Worm (Caenorhabditis elegans): ENCODE measurements around the gene jmjd-3.1.

Gene jmjd-3.1

DNA sequence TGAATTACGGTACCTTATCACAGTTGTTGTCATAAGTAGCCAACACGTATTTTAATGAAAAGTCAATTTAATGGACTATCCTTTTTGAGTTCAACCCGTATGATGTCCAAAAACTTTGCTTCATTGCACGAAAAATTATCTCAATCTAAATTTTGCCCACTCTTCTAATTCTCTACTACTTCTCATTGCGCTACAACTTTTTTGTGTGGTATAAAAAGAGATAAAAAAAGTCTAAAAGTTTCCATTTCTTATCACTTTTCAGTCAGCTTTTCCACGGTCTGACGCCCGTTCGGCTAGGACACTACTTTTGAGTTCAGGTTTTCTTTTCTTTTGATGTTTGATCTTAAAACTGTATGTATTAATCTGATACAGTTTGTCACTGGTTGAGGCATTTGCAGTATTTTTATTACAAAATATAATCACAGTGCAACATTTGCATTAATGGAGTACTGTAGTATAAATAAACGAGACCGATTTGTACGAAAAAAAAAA lies 3.0 kb upstream of the jmjd-3.1 start:
- TF ChIP-seq cog-1 (tag; optimal IDR thresholded peaks at IDR 0.05) = no peak
- no peak for TF ChIP-seq ztf-29 (GFP tag; IDR thresholded peaks at IDR 0.05)
- no peak for TF ChIP-seq ztf-23 (GFP tag; IDR thresholded peaks at IDR 0.05)
- TF ChIP-seq med-1 (GFP tag; optimal IDR thresholded peaks at IDR 0.05; ENCODE audit: insufficient read depth) = no peak
- no peak for TF ChIP-seq flt-1 (GFP tag; IDR thresholded peaks at IDR 0.05)
- no peak for TF ChIP-seq klf-2 (GFP tag; conservative IDR thresholded peaks at IDR 0.05)
- TF ChIP-seq ref-1 (GFP tag; conservative IDR thresholded peaks at IDR 0.05) = no peak
- TF ChIP-seq T22C8.4 (GFP tag; IDR thresholded peaks at IDR 0.05) = no peak
- no peak for TF ChIP-seq tab-1 (GFP tag; IDR thresholded peaks at IDR 0.05)

DNA sequence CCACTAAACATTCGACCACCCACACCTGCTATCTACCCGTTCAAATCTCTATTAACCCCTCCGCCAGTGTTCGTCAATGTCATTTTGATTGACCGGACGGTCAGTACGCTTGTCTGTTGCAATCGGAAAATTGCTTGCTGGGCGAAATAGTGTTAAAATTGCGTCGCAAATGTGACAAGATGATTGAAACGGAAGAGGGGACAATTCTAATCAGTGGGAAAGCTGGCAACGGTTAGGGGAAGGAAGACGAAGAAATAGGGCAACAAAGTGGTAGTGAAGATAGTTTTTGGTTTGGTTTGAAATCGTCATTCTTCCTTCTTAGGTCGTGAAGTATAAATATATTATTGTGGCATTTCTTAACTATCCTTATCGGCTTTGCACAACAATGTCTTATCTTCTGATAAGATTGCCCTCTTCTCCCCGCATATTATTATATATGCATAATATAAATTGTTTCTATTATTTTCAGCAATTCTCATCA lies 2.4 kb upstream of the jmjd-3.1 start:
- no peak for TF ChIP-seq ref-1 (GFP tag; conservative IDR thresholded peaks at IDR 0.05)
- no peak for TF ChIP-seq ztf-29 (GFP tag; IDR thresholded peaks at IDR 0.05)
- TF ChIP-seq med-1 (GFP tag; optimal IDR thresholded peaks at IDR 0.05; ENCODE audit: insufficient read depth) = no peak
- TF ChIP-seq ztf-23 (GFP tag; IDR thresholded peaks at IDR 0.05) = no peak
- TF ChIP-seq flt-1 (GFP tag; IDR thresholded peaks at IDR 0.05) = no peak

ce11 chrX:8569159-8569558 lies 1.7 kb upstream of the jmjd-3.1 start:
- TF ChIP-seq T22C8.4 (GFP tag; IDR thresholded peaks at IDR 0.05) = no peak
- no peak for TF ChIP-seq tab-1 (GFP tag; IDR thresholded peaks at IDR 0.05)
- TF ChIP-seq ztf-23 (GFP tag; IDR thresholded peaks at IDR 0.05) = no peak
- TF ChIP-seq klf-2 (GFP tag; conservative IDR thresholded peaks at IDR 0.05) = no peak
- no peak; the same call in 1 of the 2 replicates for TF ChIP-seq flt-1 (GFP tag; IDR thresholded peaks at IDR 0.05)
- TF ChIP-seq ztf-29 (GFP tag; IDR thresholded peaks at IDR 0.05) = no peak
- no peak for TF ChIP-seq cog-1 (tag; optimal IDR thresholded peaks at IDR 0.05)

DNA sequence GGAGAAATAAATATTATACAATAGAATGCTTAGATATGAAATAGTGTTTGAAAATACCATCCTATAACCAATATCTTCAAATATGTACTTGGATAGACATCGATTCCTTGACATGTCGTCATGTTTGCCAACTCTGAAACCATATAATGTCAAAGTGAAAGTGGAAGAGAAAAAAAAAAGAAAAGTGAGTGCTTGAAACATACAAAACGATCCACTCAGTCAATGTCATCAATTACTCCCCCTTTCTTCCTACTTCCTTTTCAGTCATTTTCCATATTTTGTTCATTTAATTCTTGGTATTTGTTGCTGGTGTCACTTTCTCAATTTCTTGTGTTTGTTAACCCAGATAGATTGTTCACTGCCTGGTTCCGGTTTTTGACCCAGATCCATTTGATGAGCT lies 9.4 kb downstream of the jmjd-3.1 start, which contains the start of gene F18E9.4:
F18E9.4 (plus strand) TSS at position 301 of the 400 bp plus-strand sequence.
- TF ChIP-seq ref-1 (GFP tag; conservative IDR thresholded peaks at IDR 0.05) (no peak), ztf-23 (GFP tag; IDR thresholded peaks at IDR 0.05) (no peak), ztf-29 (GFP tag; IDR thresholded peaks at IDR 0.05) (no peak), T22C8.4 (GFP tag; IDR thresholded peaks at IDR 0.05) (no peak), med-1 (GFP tag; optimal IDR thresholded peaks at IDR 0.05; ENCODE audit: insufficient read depth) (no peak), cog-1 (tag; optimal IDR thresholded peaks at IDR 0.05) (no peak), flt-1 (GFP tag; IDR thresholded peaks at IDR 0.05) (no peak), tab-1 (GFP tag; IDR thresholded peaks at IDR 0.05) (no peak), klf-2 (GFP tag; conservative IDR thresholded peaks at IDR 0.05) (no peak)

- no peak for TF ChIP-seq ztf-29 (GFP tag; IDR thresholded peaks at IDR 0.05)
- TF ChIP-seq med-1 (GFP tag; optimal IDR thresholded peaks at IDR 0.05; ENCODE audit: insufficient read depth) = no peak
- TF ChIP-seq tab-1 (GFP tag; IDR thresholded peaks at IDR 0.05) = no peak
- no peak for TF ChIP-seq klf-2 (GFP tag; conservative IDR thresholded peaks at IDR 0.05)
Observed at ce11 chrX:8581447-8581846, 10.6 kb downstream of the jmjd-3.1 start, which contains the start of gene F18E9.8. F18E9.8 (minus strand) TSS chrX:8581547.

DNA sequence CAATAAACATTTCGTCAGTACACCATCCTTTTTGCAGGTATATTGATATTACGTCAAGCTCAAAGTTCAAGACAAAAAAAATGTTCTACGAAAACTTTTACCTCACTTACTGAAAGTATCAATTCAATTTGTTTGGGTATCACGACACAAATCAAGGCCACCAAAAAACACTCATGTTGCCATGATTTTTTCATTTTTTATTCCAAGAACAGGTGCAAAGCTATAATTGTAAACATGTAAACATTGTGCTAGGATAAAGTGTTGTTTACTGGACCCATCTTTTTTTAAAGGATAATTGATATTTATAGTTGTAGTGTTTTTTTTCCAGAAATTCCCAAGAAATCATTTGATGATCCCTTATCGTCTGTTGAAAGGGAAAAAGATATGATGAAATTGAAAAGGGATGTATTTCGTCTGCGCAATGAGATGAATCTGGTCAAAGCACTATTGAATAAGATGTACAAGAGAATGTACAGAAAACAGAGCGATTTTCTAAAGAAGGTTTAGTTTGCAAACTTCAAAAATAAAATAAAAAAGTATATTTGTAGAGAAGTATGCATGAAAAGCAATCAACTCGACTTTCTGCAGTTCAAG lies 12.0 kb downstream of the jmjd-3.1 start:
- TF ChIP-seq flt-1 (GFP tag; IDR thresholded peaks at IDR 0.05) = no peak

DNA sequence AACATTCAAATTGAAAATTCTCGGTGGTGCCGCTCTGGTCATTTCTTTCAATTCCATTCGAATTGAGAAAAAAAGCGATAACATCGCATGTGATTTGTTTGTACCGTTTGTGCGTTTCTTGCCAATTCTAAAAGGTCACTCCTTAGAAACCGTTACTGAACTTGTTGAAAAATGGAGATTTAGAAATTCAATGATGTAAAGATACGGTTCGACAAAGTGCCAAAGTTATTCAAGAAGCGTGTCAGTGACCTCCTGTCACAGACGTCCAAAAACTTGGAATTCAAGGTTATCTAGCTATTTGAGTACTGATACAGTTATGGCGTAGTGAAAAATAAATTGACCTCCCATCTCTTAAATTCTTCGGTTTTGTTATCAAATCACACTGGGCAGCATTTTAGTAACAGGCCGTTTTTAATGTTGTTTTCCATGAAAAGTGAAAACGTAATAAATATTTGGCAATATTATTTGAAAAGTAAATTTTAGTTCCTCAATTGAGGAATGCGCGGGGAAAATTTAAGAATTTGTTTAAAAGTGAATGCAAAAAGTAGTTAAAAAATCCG lies 14.1 kb downstream of the jmjd-3.1 start:
- no peak for TF ChIP-seq ztf-29 (GFP tag; IDR thresholded peaks at IDR 0.05)
- no peak for TF ChIP-seq cog-1 (tag; optimal IDR thresholded peaks at IDR 0.05)
- TF ChIP-seq T22C8.4 (GFP tag; IDR thresholded peaks at IDR 0.05) = no peak
- TF ChIP-seq tab-1 (GFP tag; IDR thresholded peaks at IDR 0.05) = no peak
- TF ChIP-seq ztf-23 (GFP tag; IDR thresholded peaks at IDR 0.05) = no peak
- TF ChIP-seq ref-1 (GFP tag; conservative IDR thresholded peaks at IDR 0.05) = no peak
- TF ChIP-seq med-1 (GFP tag; optimal IDR thresholded peaks at IDR 0.05; ENCODE audit: insufficient read depth) = no peak
- TF ChIP-seq klf-2 (GFP tag; conservative IDR thresholded peaks at IDR 0.05) = no peak
- no peak for TF ChIP-seq flt-1 (GFP tag; IDR thresholded peaks at IDR 0.05)

- no peak for TF ChIP-seq ztf-23 (GFP tag; IDR thresholded peaks at IDR 0.05)
- no peak for TF ChIP-seq T22C8.4 (GFP tag; IDR thresholded peaks at IDR 0.05)
- no peak for TF ChIP-seq klf-2 (GFP tag; conservative IDR thresholded peaks at IDR 0.05)
- no peak for TF ChIP-seq cog-1 (tag; optimal IDR thresholded peaks at IDR 0.05)
- TF ChIP-seq med-1 (GFP tag; optimal IDR thresholded peaks at IDR 0.05; ENCODE audit: insufficient read depth) = no peak
- no peak for TF ChIP-seq ref-1 (GFP tag; conservative IDR thresholded peaks at IDR 0.05)
- TF ChIP-seq ztf-29 (GFP tag; IDR thresholded peaks at IDR 0.05) = no peak
- no peak for TF ChIP-seq flt-1 (GFP tag; IDR thresholded peaks at IDR 0.05)
- TF ChIP-seq tab-1 (GFP tag; IDR thresholded peaks at IDR 0.05) = no peak
Observed at ce11 chrX:8585837-8586236, 15.0 kb downstream of the jmjd-3.1 start, which contains the start of gene F18E9.3. F18E9.3 (plus strand) TSS chrX:8586147.

DNA sequence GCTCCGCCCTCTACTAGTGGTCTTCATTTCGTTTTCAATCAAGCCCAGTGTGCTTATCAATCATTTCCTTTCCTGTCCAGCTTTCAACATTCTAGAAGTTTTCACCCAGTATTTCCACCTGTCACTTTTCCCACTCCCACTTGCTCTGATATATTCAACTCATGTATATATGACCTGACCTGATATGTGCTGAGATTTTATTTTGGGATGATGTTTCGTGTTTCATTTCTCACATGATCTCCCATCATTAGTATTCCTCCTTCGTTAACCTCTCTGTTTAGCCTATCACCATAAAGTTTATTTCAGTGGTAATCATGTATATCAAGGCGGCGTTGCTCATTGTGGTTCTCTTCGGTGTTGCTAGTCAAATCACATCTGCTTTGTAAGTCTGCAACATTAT lies 22.0 kb downstream of the jmjd-3.1 start, which contains the start of gene nlp-7:
nlp-7 (plus strand) TSS at position 301 of the 400 bp plus-strand sequence.
- no peak for TF ChIP-seq tab-1 (GFP tag; IDR thresholded peaks at IDR 0.05)
- no peak for TF ChIP-seq klf-2 (GFP tag; conservative IDR thresholded peaks at IDR 0.05)
- no peak for TF ChIP-seq ztf-29 (GFP tag; IDR thresholded peaks at IDR 0.05)
- TF ChIP-seq med-1 (GFP tag; optimal IDR thresholded peaks at IDR 0.05; ENCODE audit: insufficient read depth) = no peak
- no peak for TF ChIP-seq ref-1 (GFP tag; conservative IDR thresholded peaks at IDR 0.05)
- no peak for TF ChIP-seq cog-1 (tag; optimal IDR thresholded peaks at IDR 0.05)
- no peak for TF ChIP-seq T22C8.4 (GFP tag; IDR thresholded peaks at IDR 0.05)
- no peak for TF ChIP-seq flt-1 (GFP tag; IDR thresholded peaks at IDR 0.05)
- no peak for TF ChIP-seq ztf-23 (GFP tag; IDR thresholded peaks at IDR 0.05)

DNA sequence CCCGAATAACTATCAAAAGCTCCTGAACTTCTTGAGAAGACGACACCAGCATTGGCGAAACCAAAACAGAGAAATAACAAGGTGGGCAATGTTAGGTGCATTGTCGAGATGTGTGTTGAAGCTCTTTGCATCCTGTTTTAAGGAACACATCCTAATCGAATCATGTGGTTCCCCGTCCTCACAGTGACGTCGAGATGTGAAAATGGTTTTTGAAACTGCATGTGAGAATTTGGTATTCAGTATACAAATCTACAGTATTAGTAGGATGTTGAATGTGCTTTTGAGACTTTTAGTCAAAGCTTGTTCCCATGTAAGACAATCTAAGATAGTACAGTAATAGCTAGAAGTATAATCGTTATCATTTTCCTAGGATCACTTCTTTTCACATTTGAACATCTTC lies 26.8 kb downstream of the jmjd-3.1 start, which contains the start of gene F18E9.7:
F18E9.7 (minus strand) TSS at position 101 of the 400 bp plus-strand sequence.
- TF ChIP-seq ztf-23 (GFP tag; IDR thresholded peaks at IDR 0.05) = no peak
